Worm (Caenorhabditis elegans) whole organism, early embryonic: ENCODE results near the gene lurp-4.

Experiments used
- ceh-36 ChIP-seq: sonication (generic microtip); optimal IDR thresholded peaks from 2 replicates; lab custom pipeline; 2016; ENCODE audit warnings: missing genetic modification characterization, inconsistent platforms, missing compliant biosample characterization
- flt-1 ChIP-seq: fragments of 200-800 bp; sonication (Bioruptor generic); IDR thresholded peaks from 2 replicates; pipeline ENCODE4 v1.3.6; 2022; ENCODE audit warnings: missing genetic modification characterization, missing compliant biosample characterization

ce11 chrV:13114552-13115237, 22.2 kb downstream of the lurp-4 start:
- TF ChIP-seq flt-1 (GFP tag; lab: Robert Waterston, UW), result no peak
- no peak for TF ChIP-seq ceh-36 (tag; lab: Kevin White, UChicago)
